Fruit fly (Drosophila melanogaster): ENCODE measurements around the gene Nepl3.

DNA sequence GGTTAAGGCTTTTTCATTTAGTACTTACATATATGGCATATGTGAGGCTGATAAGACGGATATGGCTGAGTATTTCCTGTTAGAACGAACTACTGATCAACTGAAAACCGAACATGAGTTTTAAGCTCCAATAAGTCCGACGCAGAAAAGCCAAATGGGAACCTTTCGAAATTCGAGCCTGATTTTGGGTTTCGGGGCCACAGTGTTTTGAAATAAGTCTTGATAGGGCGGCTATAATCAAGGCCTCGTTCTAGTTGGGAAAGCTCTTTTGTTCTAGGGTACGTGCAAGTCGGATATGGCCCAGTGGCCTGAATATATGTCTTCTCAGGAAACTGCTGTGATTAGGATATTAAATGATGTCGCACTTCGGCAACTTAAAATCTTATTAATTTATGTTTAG, 30.0 kb downstream of the Nepl3 start, which contains the start of gene vkg:
- TF ChIP-seq rn (GFP tag; IDR thresholded peaks at IDR 0.05) (no peak), CG9948 (tag; optimal IDR thresholded peaks at IDR 0.05) (no peak), D1 (tag; optimal IDR thresholded peaks at IDR 0.05) (no peak), CG17806 (tag; optimal IDR thresholded peaks at IDR 0.05) (no peak), fd96Ca (GFP tag; IDR thresholded peaks at IDR 0.05) (no peak), CG8301 (tag; optimal IDR thresholded peaks at IDR 0.05) (no peak), CG14655 (GFP tag; optimal IDR thresholded peaks at IDR 0.05) (no peak), gl (tag; optimal IDR thresholded peaks at IDR 0.05) (no peak), CG12605 (GFP tag; IDR thresholded peaks at IDR 0.05) (no peak), CG15710 (tag; optimal IDR thresholded peaks at IDR 0.05) (no peak), CG10348 (GFP tag; IDR thresholded peaks at IDR 0.05) (no peak), CG32121 (GFP tag; IDR thresholded peaks at IDR 0.05) (no peak), EcR (GFP tag; optimal IDR thresholded peaks at IDR 0.05) (no peak)
